Worm (Caenorhabditis elegans) whole organism, L2 larva: Measurements from ENCODE around the gene npp-16.

Source experiments
- C34F6.9 ChIP-seq: fragments of 150-350 bp; optimal IDR thresholded peaks from 2 replicates; lab custom pipeline; 2014; ENCODE audit warnings: missing biosample characterization, missing genetic modification characterization
- F13H6.1 ChIP-seq: sonication (generic microtip); optimal IDR thresholded peaks from 2 replicates; lab custom pipeline; 2016; ENCODE audit warnings: missing genetic modification characterization, missing compliant biosample characterization
- Y55F3AM.14 ChIP-seq: fragments of 200-800 bp; sonication (Bioruptor generic); optimal IDR thresholded peaks from 2 replicates; lab custom pipeline; 2018; ENCODE audit warnings: mild to moderate bottlenecking, missing genetic modification characterization, missing compliant biosample characterization
- ZK546.5 ChIP-seq: sonication (generic microtip); optimal IDR thresholded peaks from 2 replicates; lab custom pipeline; 2017; ENCODE audit warnings: missing biosample characterization, missing genetic modification characterization
- alr-1 ChIP-seq: fragments of 150-350 bp; optimal IDR thresholded peaks from 2 replicates; lab custom pipeline; 2014; ENCODE audit warnings: missing biosample characterization, missing genetic modification characterization
- aly-2 ChIP-seq: fragments of 150-350 bp; optimal IDR thresholded peaks from 2 replicates; lab custom pipeline; 2014; ENCODE audit warnings: missing biosample characterization, missing genetic modification characterization
- ama-1 ChIP-seq: fragments of 150-350 bp; optimal IDR thresholded peaks from 2 replicates; lab custom pipeline; 2018; ENCODE audit warnings: inconsistent platforms
- blmp-1 ChIP-seq: sonication (generic microtip); optimal IDR thresholded peaks from 2 replicates; lab custom pipeline; 2017; ENCODE audit warnings: missing genetic modification characterization, mild to moderate bottlenecking, missing compliant biosample characterization, antibody characterized with exemption, moderate library complexity; ENCODE audit not compliant: insufficient read depth
- ceh-16 ChIP-seq: fragments of 150-350 bp; optimal IDR thresholded peaks from 2 replicates; lab custom pipeline; 2014; ENCODE audit warnings: missing biosample characterization, missing genetic modification characterization
- ceh-82 ChIP-seq: fragments of 150-350 bp; optimal IDR thresholded peaks from 2 replicates; lab custom pipeline; 2014; ENCODE audit warnings: missing biosample characterization, missing genetic modification characterization
- crh-2 ChIP-seq: sonication (generic microtip); optimal IDR thresholded peaks from 2 replicates; lab custom pipeline; 2017; ENCODE audit warnings: missing biosample characterization, missing genetic modification characterization
- dmd-4 ChIP-seq: sonication (generic microtip); optimal IDR thresholded peaks from 2 replicates; lab custom pipeline; 2017; ENCODE audit warnings: missing biosample characterization, missing genetic modification characterization
- elt-1 ChIP-seq: fragments of 150-350 bp; optimal IDR thresholded peaks from 2 replicates; lab custom pipeline; 2014; ENCODE audit warnings: missing biosample characterization, missing genetic modification characterization
- elt-3 ChIP-seq: sonication (generic microtip); optimal IDR thresholded peaks from 2 replicates; lab custom pipeline; 2017; ENCODE audit warnings: missing biosample characterization, missing genetic modification characterization
- gmeb-1 ChIP-seq: fragments of 150-350 bp; optimal IDR thresholded peaks from 2 replicates; lab custom pipeline; 2014; ENCODE audit warnings: missing biosample characterization, missing genetic modification characterization
- lin-11 ChIP-seq: fragments of 150-350 bp; sonication (generic microtip); optimal IDR thresholded peaks from 2 replicates; lab custom pipeline; 2014; ENCODE audit warnings: missing biosample characterization, missing genetic modification characterization, inconsistent platforms, mixed read lengths
- lin-39 ChIP-seq: fragments of 150-350 bp; optimal IDR thresholded peaks from 2 replicates; lab custom pipeline; 2014; ENCODE audit warnings: missing biosample characterization, missing genetic modification reagents, missing genetic modification characterization
- lsy-2 ChIP-seq, 2 experiments: fragments of 150-350 bp in 1 of 2; sonication (generic microtip) in 1 of 2; optimal IDR thresholded peaks; 2 replicates each; lab custom pipeline; 2014 to 2017; ENCODE audit warnings: missing biosample characterization in 2 of 2, missing genetic modification characterization in 2 of 2
- mab-5 ChIP-seq: fragments of 150-350 bp; optimal IDR thresholded peaks from 2 replicates; lab custom pipeline; 2014; ENCODE audit warnings: missing biosample characterization, missing genetic modification characterization
- mbf-1 ChIP-seq: sonication (generic microtip); optimal IDR thresholded peaks from 2 replicates; lab custom pipeline; 2017; ENCODE audit warnings: missing biosample characterization, missing genetic modification characterization
- mdl-1 ChIP-seq, 2 experiments: fragments of 150-350 bp in 1 of 2; sonication (generic microtip) in 1 of 2; optimal IDR thresholded peaks; 2 replicates each; lab custom pipeline; 2017; ENCODE audit warnings: missing biosample characterization in 2 of 2, missing genetic modification characterization in 2 of 2
- nhr-10 ChIP-seq: sonication (generic microtip); optimal IDR thresholded peaks from 2 replicates; lab custom pipeline; 2017; ENCODE audit warnings: missing biosample characterization, missing genetic modification characterization
- nhr-11 ChIP-seq: fragments of 150-350 bp; optimal IDR thresholded peaks from 2 replicates; lab custom pipeline; 2014; ENCODE audit warnings: missing biosample characterization, missing genetic modification characterization
- nhr-12 ChIP-seq: fragments of 150-350 bp; optimal IDR thresholded peaks from 2 replicates; lab custom pipeline; 2014; ENCODE audit warnings: missing biosample characterization, missing genetic modification characterization
- nhr-129 ChIP-seq: fragments of 150-350 bp; optimal IDR thresholded peaks from 2 replicates; lab custom pipeline; 2014; ENCODE audit warnings: missing biosample characterization, missing genetic modification characterization
- nhr-21 ChIP-seq: fragments of 150-350 bp; optimal IDR thresholded peaks from 2 replicates; lab custom pipeline; 2014; ENCODE audit warnings: missing biosample characterization, missing genetic modification characterization
- nhr-23 ChIP-seq: fragments of 150-350 bp; optimal IDR thresholded peaks from 2 replicates; lab custom pipeline; 2014; ENCODE audit warnings: missing biosample characterization, missing genetic modification reagents, missing genetic modification characterization
- nhr-237 ChIP-seq: fragments of 150-350 bp; optimal IDR thresholded peaks from 2 replicates; lab custom pipeline; 2014; ENCODE audit warnings: missing biosample characterization, missing genetic modification characterization
- nhr-25 ChIP-seq: fragments of 150-350 bp; sonication (generic microtip); optimal IDR thresholded peaks from 3 replicates; lab custom pipeline; 2014; ENCODE audit warnings: missing biosample characterization, missing genetic modification characterization
- nhr-6 ChIP-seq: fragments of 150-350 bp; optimal IDR thresholded peaks from 2 replicates; lab custom pipeline; 2014; ENCODE audit warnings: missing biosample characterization, missing genetic modification characterization
- peb-1 ChIP-seq: fragments of 150-350 bp; optimal IDR thresholded peaks from 2 replicates; lab custom pipeline; 2014; ENCODE audit warnings: missing biosample characterization, missing genetic modification characterization
- sem-4 ChIP-seq: fragments of 150-350 bp; optimal IDR thresholded peaks from 2 replicates; lab custom pipeline; 2014; ENCODE audit warnings: missing biosample characterization, missing genetic modification reagents, missing genetic modification characterization
- skn-1 ChIP-seq: sonication (generic microtip); optimal IDR thresholded peaks from 2 replicates; lab custom pipeline; 2017; ENCODE audit warnings: missing biosample characterization, missing genetic modification characterization
- sma-3 ChIP-seq: sonication (generic microtip); optimal IDR thresholded peaks from 2 replicates; lab custom pipeline; 2016; ENCODE audit warnings: missing genetic modification reagents, missing genetic modification characterization, missing compliant biosample characterization
- sma-9 ChIP-seq, 2 experiments: fragments of 150-350 bp in 1 of 2; sonication (generic microtip) in 1 of 2; optimal IDR thresholded peaks; 2 replicates each; lab custom pipeline; 2014 to 2016; ENCODE audit warnings: missing genetic modification characterization in 2 of 2, mild to moderate bottlenecking in 1 of 2, missing biosample characterization in 1 of 2, missing compliant biosample characterization in 1 of 2, missing genetic modification reagents in 1 of 2, moderate library complexity in 1 of 2
- snpc-4 ChIP-seq: fragments of 150-350 bp; optimal IDR thresholded peaks from 2 replicates; lab custom pipeline; 2014; ENCODE audit warnings: missing biosample characterization, missing genetic modification characterization
- unc-39 ChIP-seq: fragments of 150-350 bp; optimal IDR thresholded peaks from 2 replicates; lab custom pipeline; 2014; ENCODE audit warnings: missing biosample characterization, missing genetic modification characterization
- unc-55 ChIP-seq: fragments of 150-350 bp; sonication (generic microtip); optimal IDR thresholded peaks from 3 replicates; lab custom pipeline; 2014; ENCODE audit warnings: missing biosample characterization, missing genetic modification reagents, missing genetic modification characterization
- unc-62 ChIP-seq: fragments of 150-350 bp; optimal IDR thresholded peaks from 2 replicates; lab custom pipeline; 2014; ENCODE audit warnings: missing biosample characterization, missing genetic modification reagents, missing genetic modification characterization
- ztf-1 ChIP-seq: fragments of 200-800 bp; sonication (Bioruptor generic); conservative IDR thresholded peaks from 2 replicates; pipeline ENCODE4 v1.3.6; 2022; ENCODE audit warnings: missing genetic modification characterization, missing compliant biosample characterization
- ztf-11 ChIP-seq: sonication (generic microtip); optimal IDR thresholded peaks from 2 replicates; lab custom pipeline; 2017; ENCODE audit warnings: missing biosample characterization, missing genetic modification characterization
- ztf-4 ChIP-seq: fragments of 150-350 bp; optimal IDR thresholded peaks from 2 replicates; lab custom pipeline; 2014; ENCODE audit warnings: missing biosample characterization, missing genetic modification characterization

npp-16 gene

ce11 chrIII:11936668-11937276 is 21.0 kb downstream of the npp-16 start:
- no peak for TF ChIP-seq ceh-82 (tag; lab: Kevin White, UChicago)
- no peak for TF ChIP-seq sma-9 (GFP tag; optimal IDR thresholded peaks at IDR 0.05; lab: Kevin White, UChicago)
- TF ChIP-seq sma-9 (tag; optimal IDR thresholded peaks at IDR 0.05; lab: Kevin White, UChicago) = no peak
- TF ChIP-seq F13H6.1 (tag; lab: Kevin White, UChicago) = peak; percentile 14
- TF ChIP-seq lin-39 (tag; lab: Kevin White, UChicago) = no peak
- no peak for TF ChIP-seq sem-4 (tag; lab: Kevin White, UChicago)
- TF ChIP-seq, all 48 proteins: peak for 1

- no peak for TF ChIP-seq ztf-4 (tag; lab: Kevin White, UChicago)
- no peak for TF ChIP-seq nhr-21 (tag; lab: Kevin White, UChicago)
- TF ChIP-seq elt-1 (tag; lab: Kevin White, UChicago) = no peak
- TF ChIP-seq mdl-1 (tag; optimal IDR thresholded peaks at IDR 0.05; lab: Kevin White, UChicago) = no peak
- peak; percentile 5 for TF ChIP-seq unc-55 (GFP tag; lab: Kevin White, UChicago)
- peak in 1 of 2 experiments; percentile 38 for TF ChIP-seq lsy-2 (tag; optimal IDR thresholded peaks at IDR 0.05; lab: Kevin White, UChicago)
- no peak for TF ChIP-seq gmeb-1 (tag; lab: Kevin White, UChicago)
- no peak for TF ChIP-seq nhr-237 (tag; lab: Kevin White, UChicago)
- TF ChIP-seq unc-62 (GFP tag; lab: Kevin White, UChicago) = no peak
- no peak for TF ChIP-seq aly-2
- no peak for TF ChIP-seq dmd-4
- peak; percentile 16 for TF ChIP-seq sem-4 (tag; lab: Kevin White, UChicago)
- no peak for TF ChIP-seq F13H6.1 (tag; lab: Kevin White, UChicago)
- peak; percentile 19 for TF ChIP-seq crh-2 (tag; lab: Kevin White, UChicago)
- TF ChIP-seq lin-11 (tag; lab: Kevin White, UChicago) = no peak
- TF ChIP-seq nhr-23 (tag; lab: Kevin White, UChicago) = no peak
- TF ChIP-seq nhr-129 = peak; percentile 13
- TF ChIP-seq Y55F3AM.14 (GFP tag; lab: Kevin White, UChicago) = no peak
- no peak for TF ChIP-seq nhr-11 (tag; lab: Kevin White, UChicago)
- TF ChIP-seq skn-1 (tag; lab: Kevin White, UChicago) = no peak
- peak; percentile 14 for TF ChIP-seq C34F6.9 (tag; lab: Kevin White, UChicago)
- no peak for TF ChIP-seq ztf-11 (tag; lab: Kevin White, UChicago)
Observed at ce11 chrIII:11937911-11938310, 22.2 kb downstream of the npp-16 start.

- no peak for TF ChIP-seq ztf-1
- no peak for TF ChIP-seq lsy-2 (tag; optimal IDR thresholded peaks at IDR 0.05; lab: Kevin White, UChicago)
Observed at ce11 chrIII:11938525-11938924, 22.8 kb downstream of the npp-16 start.

ce11 chrIII:11939238-11939637 is 23.5 kb downstream of the npp-16 start:
- TF ChIP-seq lsy-2 (tag; optimal IDR thresholded peaks at IDR 0.05; lab: Kevin White, UChicago) = peak in 1 of 2 experiments; percentile 18

ce11 chrIII:11942664-11943063 is 26.9 kb downstream of the npp-16 start:
- TF ChIP-seq nhr-10 (tag; lab: Kevin White, UChicago) (no peak), crh-2 (tag; lab: Kevin White, UChicago) (no peak), ama-1 (lab: Kevin White, UChicago) (no peak), skn-1 (tag; lab: Kevin White, UChicago) (no peak), nhr-25 (tag; lab: Kevin White, UChicago) (no peak), peb-1 (tag; lab: Kevin White, UChicago) (no peak), blmp-1 (tag; lab: Kevin White, UChicago) (no peak), lsy-2 (tag; optimal IDR thresholded peaks at IDR 0.05; lab: Kevin White, UChicago) (peak; percentile 1 to 44), gmeb-1 (tag; lab: Kevin White, UChicago) (no peak), ztf-1 (no peak), unc-39 (tag; lab: Kevin White, UChicago) (no peak), mbf-1 (tag; lab: Kevin White, UChicago) (no peak), elt-1 (tag; lab: Kevin White, UChicago) (no peak), aly-2 (no peak), alr-1 (tag; lab: Kevin White, UChicago) (no peak), Y55F3AM.14 (GFP tag; lab: Kevin White, UChicago) (no peak), ceh-82 (tag; lab: Kevin White, UChicago) (no peak), sma-9 (GFP tag; optimal IDR thresholded peaks at IDR 0.05; lab: Kevin White, UChicago) (peak; percentile 51), sma-9 (tag; optimal IDR thresholded peaks at IDR 0.05; lab: Kevin White, UChicago) (no peak), sma-3 (GFP tag; lab: Kevin White, UChicago) (no peak), snpc-4 (tag; lab: Kevin White, UChicago) (no peak), ZK546.5 (tag; lab: Kevin White, UChicago) (no peak), nhr-21 (tag; lab: Kevin White, UChicago) (no peak), sem-4 (tag; lab: Kevin White, UChicago) (no peak), F13H6.1 (tag; lab: Kevin White, UChicago) (peak; percentile 79), nhr-11 (tag; lab: Kevin White, UChicago) (no peak), nhr-129 (peak; percentile 28), elt-3 (no peak), C34F6.9 (tag; lab: Kevin White, UChicago) (peak; percentile 47), nhr-12 (tag; lab: Kevin White, UChicago) (no peak), mdl-1 (tag; optimal IDR thresholded peaks at IDR 0.05; lab: Kevin White, UChicago) (no peak), nhr-6 (tag; lab: Kevin White, UChicago) (no peak), mab-5 (no peak), ceh-16 (no peak)
